Worm (Caenorhabditis elegans) whole organism, midembryonic: Measurements from ENCODE around the gene ZK669.2.

Experiments
- T22C8.4 ChIP-seq: fragments of 200-800 bp; sonication (Bioruptor generic); IDR thresholded peaks from 2 replicates; pipeline ENCODE4 v1.3.6; 2022; ENCODE audit warnings: missing genetic modification characterization, missing compliant biosample characterization
- cog-1 ChIP-seq: sonication (generic microtip); optimal IDR thresholded peaks from 2 replicates; lab custom pipeline; 2016; ENCODE audit warnings: missing genetic modification characterization, missing compliant biosample characterization
- flt-1 ChIP-seq: fragments of 200-800 bp; sonication (Bioruptor generic); IDR thresholded peaks from 2 replicates; pipeline ENCODE4 v1.3.6; 2022; ENCODE audit warnings: missing genetic modification characterization, missing compliant biosample characterization
- klf-2 ChIP-seq: fragments of 200-800 bp; sonication (Bioruptor generic); conservative IDR thresholded peaks from 2 replicates; pipeline ENCODE4 v1.3.6; 2022; ENCODE audit warnings: missing genetic modification reagents, missing genetic modification characterization, missing compliant biosample characterization
- ref-1 ChIP-seq: fragments of 200-800 bp; sonication (Bioruptor generic); conservative IDR thresholded peaks from 2 replicates; pipeline ENCODE4 v1.3.6; 2022; ENCODE audit warnings: missing genetic modification reagents, missing genetic modification characterization, missing compliant biosample characterization
- tab-1 ChIP-seq: fragments of 200-800 bp; sonication (Bioruptor generic); IDR thresholded peaks from 2 replicates; pipeline ENCODE4 v1.3.6; 2022; ENCODE audit warnings: missing genetic modification characterization, missing compliant biosample characterization
- ztf-23 ChIP-seq: fragments of 200-800 bp; sonication (Bioruptor generic); IDR thresholded peaks from 2 replicates; pipeline ENCODE4 v1.3.6; 2022; ENCODE audit warnings: missing genetic modification reagents, missing genetic modification characterization, missing compliant biosample characterization
- ztf-29 ChIP-seq: fragments of 200-800 bp; sonication (Bioruptor generic); IDR thresholded peaks from 2 replicates; pipeline ENCODE4 v1.3.6; 2022; ENCODE audit warnings: missing genetic modification reagents, missing genetic modification characterization, missing compliant biosample characterization

DNA sequence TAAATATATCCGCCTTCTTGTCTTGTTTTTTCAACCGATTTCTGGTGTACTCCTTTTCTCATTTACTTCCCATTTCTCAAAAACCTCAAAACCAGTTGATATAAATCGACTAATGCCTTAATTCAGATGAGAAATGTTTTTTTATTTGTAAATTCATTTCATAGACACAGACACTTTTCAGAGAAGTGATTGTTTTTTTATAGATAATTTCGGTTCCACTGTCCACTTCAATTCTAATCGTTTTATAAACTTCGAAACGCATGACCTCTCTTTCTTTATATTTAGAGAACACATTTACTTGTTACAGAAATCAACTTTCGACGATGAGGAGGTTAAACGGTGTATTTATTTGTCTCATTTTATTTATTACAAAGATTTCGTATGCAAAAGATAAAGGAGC is 2.9 kb upstream of the ZK669.2 start, which contains the start of gene ZK669.3:
- TF ChIP-seq flt-1 (GFP tag; lab: Robert Waterston, UW) (no peak), ztf-23 (GFP tag; lab: Robert Waterston, UW) (no peak), klf-2 (no peak), ref-1 (GFP tag; lab: Robert Waterston, UW) (no peak), cog-1 (no peak), T22C8.4 (GFP tag; lab: Robert Waterston, UW) (no peak), tab-1 (GFP tag; lab: Robert Waterston, UW) (no peak), ztf-29 (no peak)
